Fruit fly (Drosophila melanogaster) whole organism, embryonic: Measurements from ENCODE around the gene AP-2mu.

ENCODE experiments used
- B-H2 ChIP-seq: fragments of 200-800 bp; sonication (Bioruptor generic); optimal IDR thresholded peaks from 2 replicates; lab custom pipeline; 2018; ENCODE audit warnings: missing biosample characterization, mild to moderate bottlenecking, missing genetic modification characterization
- BEAF-32 ChIP-seq: fragments of 200-800 bp; sonication (Bioruptor generic); optimal IDR thresholded peaks from 3 replicates; lab custom pipeline; 2017; ENCODE audit warnings: missing biosample characterization, missing genetic modification characterization, mild to moderate bottlenecking, moderate library complexity, missing genetic modification reagents
- Blimp-1 ChIP-seq: fragments of 200-800 bp; sonication (Bioruptor generic); optimal IDR thresholded peaks from 3 replicates; lab custom pipeline; 2018; ENCODE audit warnings: missing biosample characterization, missing genetic modification characterization, mild to moderate bottlenecking, moderate library complexity, missing genetic modification reagents
- CG11504 ChIP-seq: fragments of 200-800 bp; sonication (Bioruptor generic); optimal IDR thresholded peaks from 3 replicates; lab custom pipeline; 2019; ENCODE audit warnings: missing biosample characterization, mild to moderate bottlenecking, missing genetic modification characterization, moderate library complexity
- CG12155 ChIP-seq: fragments of 200-800 bp; sonication (Bioruptor generic); optimal IDR thresholded peaks from 3 replicates; lab custom pipeline; 2016; ENCODE audit warnings: missing biosample characterization, missing genetic modification characterization
- CG13287 ChIP-seq: fragments of 200-800 bp; sonication (Bioruptor generic); IDR thresholded peaks from 2 replicates; pipeline ENCODE4 v1.3.6; 2022; ENCODE audit warnings: missing biosample characterization, missing genetic modification characterization; ENCODE audit not compliant: partially characterized antibody
- CG16813 ChIP-seq: fragments of 200-800 bp; sonication (Bioruptor generic); IDR thresholded peaks from 3 replicates; pipeline ENCODE4 v1.3.6; 2022; ENCODE audit warnings: missing biosample characterization, missing genetic modification characterization; ENCODE audit not compliant: partially characterized antibody
- CG1832 ChIP-seq: fragments of 200-800 bp; sonication (Bioruptor generic); optimal IDR thresholded peaks from 2 replicates; lab custom pipeline; 2017; ENCODE audit warnings: missing biosample characterization, mild to moderate bottlenecking, missing genetic modification characterization, inconsistent platforms
- CG30431 ChIP-seq: fragments of 200-800 bp; sonication (Bioruptor generic); optimal IDR thresholded peaks from 2 replicates; lab custom pipeline; 2017; ENCODE audit warnings: missing biosample characterization, missing genetic modification characterization
- CG32767 ChIP-seq: fragments of 200-800 bp; sonication (Bioruptor generic); IDR thresholded peaks from 2 replicates; pipeline ENCODE4 v1.3.6; 2022; ENCODE audit warnings: missing biosample characterization, missing genetic modification characterization
- CG32772 ChIP-seq: fragments of 200-800 bp; sonication (Bioruptor generic); IDR thresholded peaks from 2 replicates; pipeline ENCODE4 v1.3.6; 2022; ENCODE audit warnings: missing biosample characterization, missing genetic modification characterization
- CG4360 ChIP-seq: fragments of 200-800 bp; sonication (Bioruptor generic); IDR thresholded peaks from 2 replicates; pipeline ENCODE4 v1.3.6; 2022; ENCODE audit warnings: missing biosample characterization, missing genetic modification characterization
- CG7271 ChIP-seq: fragments of 200-800 bp; sonication (Bioruptor generic); optimal IDR thresholded peaks from 2 replicates; lab custom pipeline; 2018; ENCODE audit warnings: missing biosample characterization, mild to moderate bottlenecking, missing genetic modification characterization, moderate library complexity
- CG7556 ChIP-seq: fragments of 200-800 bp; sonication (Bioruptor generic); optimal IDR thresholded peaks from 2 replicates; lab custom pipeline; 2017; ENCODE audit warnings: missing biosample characterization, mild to moderate bottlenecking, missing genetic modification characterization
- CG8924 ChIP-seq: fragments of 200-800 bp; optimal IDR thresholded peaks from 3 replicates; lab custom pipeline; 2019; ENCODE audit warnings: missing biosample characterization, mild to moderate bottlenecking, missing genetic modification characterization, moderate library complexity
- CG9215 ChIP-seq: fragments of 200-800 bp; sonication (Bioruptor generic); IDR thresholded peaks from 2 replicates; pipeline ENCODE4 v1.3.6; 2022; ENCODE audit warnings: missing biosample characterization, missing genetic modification characterization
- CG9437 ChIP-seq: fragments of 200-800 bp; sonication (Bioruptor generic); optimal IDR thresholded peaks from 2 replicates; lab custom pipeline; 2018; ENCODE audit warnings: missing biosample characterization, mild to moderate bottlenecking, missing genetic modification characterization
- CG9876 ChIP-seq: fragments of 200-800 bp; sonication (Bioruptor generic); optimal IDR thresholded peaks from 2 replicates; lab custom pipeline; 2016; ENCODE audit warnings: missing biosample characterization, missing genetic modification characterization
- D19B ChIP-seq: fragments of 200-800 bp; sonication (Bioruptor generic); optimal IDR thresholded peaks from 2 replicates; lab custom pipeline; 2017; ENCODE audit warnings: missing biosample characterization, mild to moderate bottlenecking, missing genetic modification characterization
- Dll ChIP-seq: fragments of 200-800 bp; sonication (Bioruptor generic); IDR thresholded peaks from 4 replicates; pipeline ENCODE4 v1.3.6; 2022; ENCODE audit warnings: missing biosample characterization, missing genetic modification characterization; ENCODE audit not compliant: partially characterized antibody
- Dp ChIP-seq: fragments of 200-800 bp; sonication (Bioruptor generic); optimal IDR thresholded peaks from 2 replicates; lab custom pipeline; 2018; ENCODE audit warnings: missing biosample characterization, mild to moderate bottlenecking, missing genetic modification characterization, moderate library complexity
- E2f2 ChIP-seq: fragments of 200-800 bp; sonication (Bioruptor generic); IDR thresholded peaks from 2 replicates; pipeline ENCODE4 v1.3.6; 2022; ENCODE audit warnings: missing biosample characterization, missing genetic modification characterization
- HLH54F ChIP-seq: fragments of 200-800 bp; sonication (Bioruptor generic); optimal IDR thresholded peaks from 3 replicates; lab custom pipeline; 2016; ENCODE audit warnings: missing biosample characterization, missing genetic modification characterization
- Hr39 ChIP-seq: fragments of >200 bp; optimal IDR thresholded peaks from 2 replicates; lab custom pipeline; 2017
- Hr78 ChIP-seq, 2 experiments: fragments of 200-800 bp in 1 of 2; fragments of >200 bp in 1 of 2; sonication (Bioruptor generic) in 1 of 2; optimal IDR thresholded peaks; 2 replicates each; lab custom pipeline; 2017 to 2019; ENCODE audit warnings: missing biosample characterization in 2 of 2, missing genetic modification characterization in 2 of 2, mild to moderate bottlenecking in 1 of 2, moderate library complexity in 1 of 2
- Jarid2 ChIP-seq: fragments of 200-800 bp; sonication (Bioruptor generic); optimal IDR thresholded peaks from 3 replicates; lab custom pipeline; 2017; ENCODE audit warnings: mild to moderate bottlenecking, missing biosample characterization, missing genetic modification reagents, missing genetic modification characterization
- Myb ChIP-seq: fragments of 200-800 bp; sonication (Bioruptor generic); optimal IDR thresholded peaks from 2 replicates; lab custom pipeline; 2016; ENCODE audit warnings: missing biosample characterization, missing genetic modification characterization
- Pdp1 ChIP-seq, 2 experiments: fragments of 200-800 bp; sonication (Bioruptor generic); optimal IDR thresholded peaks; 3 replicates each; lab custom pipeline; 2016; ENCODE audit warnings: missing biosample characterization in 2 of 2, missing genetic modification characterization in 2 of 2, mild to moderate bottlenecking in 1 of 2, moderate library complexity in 1 of 2
- Scr ChIP-seq: fragments of 200-800 bp; sonication (Bioruptor generic); IDR thresholded peaks from 2 replicates; pipeline ENCODE4 v1.3.6; 2022; ENCODE audit warnings: missing biosample characterization, missing genetic modification characterization; ENCODE audit not compliant: partially characterized antibody
- Sry-δ ChIP-seq: fragments of 200-800 bp; sonication (Bioruptor generic); optimal IDR thresholded peaks from 2 replicates; lab custom pipeline; 2016; ENCODE audit warnings: missing biosample characterization, missing genetic modification characterization
- ato ChIP-seq: fragments of 200-800 bp; sonication (Bioruptor generic); IDR thresholded peaks from 2 replicates; pipeline ENCODE4 v1.3.6; 2022; ENCODE audit warnings: missing biosample characterization, missing genetic modification characterization; ENCODE audit not compliant: partially characterized antibody
- corto ChIP-seq: fragments of 200-800 bp; sonication (Bioruptor generic); optimal IDR thresholded peaks from 2 replicates; lab custom pipeline; 2016; ENCODE audit warnings: missing biosample characterization, mild to moderate bottlenecking, missing genetic modification characterization, moderate library complexity
- dan ChIP-seq: fragments of 200-800 bp; sonication (Bioruptor generic); IDR thresholded peaks from 2 replicates; pipeline ENCODE4 v1.3.6; 2022; ENCODE audit warnings: missing biosample characterization, missing genetic modification characterization
- dati ChIP-seq: fragments of 200-800 bp; sonication (Bioruptor generic); IDR thresholded peaks from 2 replicates; pipeline ENCODE4 v1.3.6; 2022; ENCODE audit warnings: missing biosample characterization, missing genetic modification characterization
- exex ChIP-seq: fragments of 200-800 bp; sonication (Bioruptor generic); optimal IDR thresholded peaks from 4 replicates; lab custom pipeline; 2018; ENCODE audit warnings: missing biosample characterization, mild to moderate bottlenecking, missing genetic modification characterization, moderate library complexity
- grn ChIP-seq: fragments of 200-800 bp; sonication (Bioruptor generic); optimal IDR thresholded peaks from 3 replicates; lab custom pipeline; 2017; ENCODE audit warnings: missing biosample characterization, missing genetic modification characterization
- gsb ChIP-seq: fragments of 200-800 bp; sonication (Bioruptor generic); IDR thresholded peaks from 2 replicates; pipeline ENCODE4 v1.3.6; 2022; ENCODE audit warnings: missing biosample characterization, missing genetic modification characterization
- hbn ChIP-seq: fragments of 200-800 bp; sonication (Bioruptor generic); IDR thresholded peaks from 2 replicates; pipeline ENCODE4 v1.3.6; 2022; ENCODE audit warnings: missing biosample characterization, missing genetic modification characterization; ENCODE audit not compliant: partially characterized antibody
- hkb ChIP-seq, 2 experiments: fragments of 200-800 bp in 1 of 2; fragments of >200 bp in 1 of 2; sonication (Bioruptor generic) in 1 of 2; IDR thresholded peaks in 1 of 2; optimal IDR thresholded peaks in 1 of 2; 2 replicates each; pipeline versions ENCODE4 v1.3.6 to Lab custom; 2017 to 2022; ENCODE audit warnings: missing biosample characterization in 1 of 2, missing genetic modification characterization in 1 of 2
- lola ChIP-seq, 3 experiments: fragments of >200 bp in 2 of 3; fragments of 200-800 bp in 1 of 3; sonication (Bioruptor generic) in 1 of 3; optimal IDR thresholded peaks; 2 replicates each; lab custom pipeline; 2017 to 2019; ENCODE audit warnings: missing biosample characterization in 3 of 3, missing genetic modification characterization in 3 of 3, mild to moderate bottlenecking in 1 of 3, moderate library complexity in 1 of 3
- maf-S ChIP-seq: fragments of 200-800 bp; sonication (Bioruptor generic); optimal IDR thresholded peaks from 2 replicates; lab custom pipeline; 2016; ENCODE audit warnings: missing biosample characterization, missing genetic modification characterization
- oc ChIP-seq: fragments of 200-800 bp; sonication (Bioruptor generic); optimal IDR thresholded peaks from 2 replicates; lab custom pipeline; 2018; ENCODE audit warnings: missing biosample characterization, mild to moderate bottlenecking, missing genetic modification characterization, moderate library complexity
- otp ChIP-seq: fragments of 200-800 bp; sonication (Bioruptor generic); IDR thresholded peaks from 3 replicates; pipeline ENCODE4, ENCODE4 v1.3.6; 2022; ENCODE audit warnings: missing biosample characterization, missing genetic modification characterization
- psq ChIP-seq: fragments of 200-800 bp; sonication (Bioruptor generic); optimal IDR thresholded peaks from 2 replicates; lab custom pipeline; 2017; ENCODE audit warnings: missing biosample characterization, missing genetic modification characterization
- sob ChIP-seq: fragments of 200-800 bp; sonication (Bioruptor generic); IDR thresholded peaks from 2 replicates; pipeline ENCODE4 v1.3.6; 2022; ENCODE audit warnings: missing biosample characterization, missing genetic modification characterization
- vnd ChIP-seq: fragments of 200-800 bp; sonication (Bioruptor generic); IDR thresholded peaks from 3 replicates; pipeline ENCODE4 v1.3.6; 2022; ENCODE audit warnings: missing biosample characterization, missing genetic modification characterization; ENCODE audit not compliant: partially characterized antibody
- vvl ChIP-seq: fragments of 200-800 bp; sonication (Bioruptor generic); IDR thresholded peaks from 2 replicates; pipeline ENCODE4 v1.3.6; 2022; ENCODE audit warnings: missing biosample characterization, missing genetic modification characterization

Gene AP-2mu

DNA sequence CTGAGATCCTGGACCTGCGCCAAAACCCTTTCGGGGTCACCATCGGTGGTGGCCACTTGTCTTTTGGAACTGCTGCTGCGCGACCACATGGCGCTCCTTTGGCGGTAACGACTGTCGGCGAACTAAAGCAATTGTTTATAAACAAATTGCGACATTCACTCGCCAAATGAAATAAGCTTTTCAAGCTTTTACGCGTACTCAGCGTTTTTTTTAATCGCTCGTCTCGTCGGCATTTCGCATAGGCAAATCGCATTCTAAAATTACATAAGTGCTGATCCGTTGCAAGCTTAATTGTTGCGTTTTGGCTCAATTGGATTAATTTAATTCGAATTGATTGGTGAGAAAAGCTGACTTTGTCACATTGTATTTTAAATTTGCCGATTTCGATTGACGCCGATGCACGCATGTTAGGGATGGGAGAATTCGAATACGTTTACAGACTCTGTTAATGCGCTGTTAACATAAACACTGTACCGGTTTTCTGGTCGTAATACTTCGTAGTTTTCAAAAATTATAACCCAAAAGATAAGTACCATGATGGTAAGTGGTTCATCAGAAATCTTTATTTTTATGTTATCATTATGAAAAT is 37.6 kb upstream of the AP-2mu start, which contains the start of gene pinta:
Gene pinta, minus strand, starts transcription at position 328 of the 589 bp plus-strand sequence.
- TF ChIP-seq Pdp1 (GFP tag; optimal IDR thresholded peaks at IDR 0.05; lab: Kevin White, UChicago): peak in 1 of 2 experiments; percentile 91
- no peak for TF ChIP-seq ato (GFP tag; lab: Robert Waterston, UW)
- TF ChIP-seq Dp: peak; percentile 21
- TF ChIP-seq CG16813 (GFP tag; lab: Robert Waterston, UW): 0 out of 3 replicates have a peak, but pooled peaks have one; percentile 22
- 0 out of 2 replicates have a peak, but pooled peaks have one; percentile 13 for TF ChIP-seq hbn (GFP tag; lab: Robert Waterston, UW)
- 0 out of 3 replicates have a peak, but pooled peaks have one; percentile 2 for TF ChIP-seq otp (GFP tag; lab: Robert Waterston, UW)
- no peak for TF ChIP-seq CG9215
- 0 out of 4 replicates have a peak, but pooled peaks have one; percentile 29 for TF ChIP-seq Dll (GFP tag; lab: Robert Waterston, UW)
- TF ChIP-seq corto: no peak
- peak; percentile 91 for TF ChIP-seq CG9437 (GFP tag; lab: Kevin White, UChicago)
- TF ChIP-seq CG11504 (tag; lab: Kevin White, UChicago): peak; percentile 93
- peak; percentile 54 for TF ChIP-seq CG13287 (GFP tag; lab: Robert Waterston, UW)
- no peak for TF ChIP-seq dati (GFP tag; lab: Robert Waterston, UW)
- no peak for TF ChIP-seq B-H2 (GFP tag; lab: Kevin White, UChicago)
- no peak for TF ChIP-seq exex
- TF ChIP-seq Scr (GFP tag; lab: Robert Waterston, UW): peak; percentile 31; the same call in 1 of the 2 replicates
- peak; percentile 39 for TF ChIP-seq CG8924 (tag; lab: Kevin White, UChicago)
- TF ChIP-seq Sry-δ: peak; percentile 59
- no peak for TF ChIP-seq CG32767 (GFP tag; lab: Robert Waterston, UW)
- no peak for TF ChIP-seq vnd (GFP tag; lab: Robert Waterston, UW)
- no peak for TF ChIP-seq HLH54F (GFP tag; lab: Kevin White, UChicago)
- peak; percentile 20 for TF ChIP-seq E2f2 (GFP tag; lab: Robert Waterston, UW)
- TF ChIP-seq CG32772 (GFP tag; lab: Robert Waterston, UW): no peak
- no peak for TF ChIP-seq sob
- TF ChIP-seq Blimp-1 (GFP tag; lab: Kevin White, UChicago): no peak
- peak; percentile 37 for TF ChIP-seq BEAF-32 (GFP tag; lab: Kevin White, UChicago)
- TF ChIP-seq CG4360 (GFP tag; lab: Robert Waterston, UW): peak; percentile 27; the same call in 1 of the 2 replicates
- TF ChIP-seq Myb (GFP tag; lab: Kevin White, UChicago): peak; percentile 44
- no peak for TF ChIP-seq CG1832 (GFP tag; lab: Kevin White, UChicago)
- TF ChIP-seq CG9876: no peak
- no peak for TF ChIP-seq dan (GFP tag; lab: Robert Waterston, UW)
- TF ChIP-seq CG12155 (GFP tag; lab: Kevin White, UChicago): peak; percentile 91
- TF ChIP-seq, all 482 proteins: peak for 17

DNA sequence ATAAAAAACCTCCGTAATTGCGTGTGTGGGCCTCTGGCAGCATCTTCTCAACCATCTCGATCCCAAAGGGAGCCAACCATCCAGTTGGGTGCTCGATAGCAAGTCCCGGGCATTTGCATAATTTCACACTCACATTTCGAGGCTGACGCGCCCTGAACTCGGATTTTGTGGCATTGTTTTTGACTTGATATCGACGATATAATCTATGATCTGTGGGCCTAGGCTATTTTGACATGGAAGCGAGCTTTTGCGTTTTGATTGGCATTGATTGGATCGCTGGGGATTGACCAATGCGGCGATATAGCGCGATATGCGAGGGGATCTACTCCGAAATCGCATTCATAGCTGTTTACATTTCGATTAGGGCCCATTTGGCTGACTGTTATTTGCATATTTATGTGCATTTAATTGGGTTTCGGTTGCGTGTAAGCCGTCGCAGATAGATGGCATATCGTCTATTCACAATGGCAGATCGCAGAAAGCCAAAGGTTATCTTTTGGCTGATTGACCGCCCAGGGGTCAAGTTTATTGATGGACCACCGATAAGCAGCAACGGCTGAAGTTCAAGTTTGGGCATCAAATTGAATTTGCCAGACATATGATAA is 30.0 kb upstream of the AP-2mu start:
- TF ChIP-seq oc (tag; lab: Kevin White, UChicago): peak; percentile 79
- no peak for TF ChIP-seq hkb (optimal IDR thresholded peaks at IDR 0.05; lab: Kevin White, UChicago)
- TF ChIP-seq hkb (GFP tag; IDR thresholded peaks at IDR 0.05; lab: Robert Waterston, UW): no peak
- no peak for TF ChIP-seq Jarid2 (GFP tag; lab: Kevin White, UChicago)
- no peak for TF ChIP-seq CG7556 (GFP tag; lab: Kevin White, UChicago)
- peak; percentile 62; the same call in 1 of the 2 replicates for TF ChIP-seq vvl
- peak; percentile 79 for TF ChIP-seq grn
- no peak for TF ChIP-seq maf-S (GFP tag; lab: Kevin White, UChicago)
- TF ChIP-seq CG7271 (tag; lab: Kevin White, UChicago): no peak
- no peak for TF ChIP-seq gsb (GFP tag; lab: Robert Waterston, UW)
- TF ChIP-seq Hr39 (lab: Kevin White, UChicago): no peak
- no peak for TF ChIP-seq psq (GFP tag; lab: Kevin White, UChicago)
- no peak for TF ChIP-seq D19B (GFP tag; lab: Kevin White, UChicago)
- peak in 1 of 2 experiments; percentile 9 for TF ChIP-seq Pdp1 (GFP tag; optimal IDR thresholded peaks at IDR 0.05; lab: Kevin White, UChicago)
- TF ChIP-seq vnd (GFP tag; lab: Robert Waterston, UW): no peak
- TF ChIP-seq CG30431 (GFP tag; lab: Kevin White, UChicago): no peak
- no peak for TF ChIP-seq lola (GFP tag; optimal IDR thresholded peaks at IDR 0.05; lab: Kevin White, UChicago)
- peak in 1 of 2 experiments; percentile 82 for TF ChIP-seq Hr78 (GFP tag; optimal IDR thresholded peaks at IDR 0.05; lab: Kevin White, UChicago)
